Worm (Caenorhabditis elegans): ENCODE results near the gene Y97E10AR.1.

Y97E10AR.1 gene

ce11 chrV:7958740-7959320 is 42.4 kb upstream of the Y97E10AR.1 start, which contains the start of the genes clec-217 and F26D11.2 (continued):
- TF ChIP-seq rec-8 (tag; optimal IDR thresholded peaks at IDR 0.05): no peak
- TF ChIP-seq lin-35 (GFP tag; optimal IDR thresholded peaks at IDR 0.05): no peak

ce11 chrV:7964429-7964828 is 36.8 kb upstream of the Y97E10AR.1 start:
- TF ChIP-seq snpc-3.4 (tag; optimal IDR thresholded peaks at IDR 0.05) (no peak), aptf-2 (GFP tag; conservative IDR thresholded peaks at IDR 0.05) (no peak), madf-6 (GFP tag; IDR thresholded peaks at IDR 0.05) (no peak), madf-3 (GFP tag; IDR thresholded peaks at IDR 0.05) (no peak), unc-130 (GFP tag; optimal IDR thresholded peaks at IDR 0.05) (no peak), ceh-79 (tag; optimal IDR thresholded peaks at IDR 0.05) (no peak), snpc-1.1 (tag; optimal IDR thresholded peaks at IDR 0.05; ENCODE audit: insufficient read depth) (no peak), lin-26 (GFP tag; IDR thresholded peaks at IDR 0.05) (no peak)

ce11 chrV:7969107-7969506 is 32.2 kb upstream of the Y97E10AR.1 start, which contains the start of gene che-7:
che-7 (minus strand) TSS chrV:7969207.
- TF ChIP-seq ceh-58 (GFP tag; IDR thresholded peaks at IDR 0.05) (no peak), K12H6.12 (tag; optimal IDR thresholded peaks at IDR 0.05) (no peak), sea-2 (GFP tag; IDR thresholded peaks at IDR 0.05) (no peak), ceh-91 (GFP tag; IDR thresholded peaks at IDR 0.05) (no peak), snpc-4 (GFP tag; optimal IDR thresholded peaks at IDR 0.05) (no peak), snpc-4 (tag; optimal IDR thresholded peaks at IDR 0.05) (no peak), attf-6 (GFP tag; IDR thresholded peaks at IDR 0.05) (no peak), F23B12.7 (tag; optimal IDR thresholded peaks at IDR 0.05; ENCODE audit: insufficient read depth) (no peak), B0261.1 (tag; optimal IDR thresholded peaks at IDR 0.05) (no peak), madf-10 (tag; optimal IDR thresholded peaks at IDR 0.05) (no peak), nhr-27 (tag; optimal IDR thresholded peaks at IDR 0.05) (no peak), mel-28 (tag; optimal IDR thresholded peaks at IDR 0.05; ENCODE audit: borderline replicate concordance) (no peak), lir-1 (GFP tag; conservative IDR thresholded peaks at IDR 0.05) (no peak), ztf-6 (GFP tag; IDR thresholded peaks at IDR 0.05) (no peak), T26A5.8 (tag; optimal IDR thresholded peaks at IDR 0.05) (no peak), nfya-2 (GFP tag; IDR thresholded peaks at IDR 0.05) (no peak)

- no peak for TF ChIP-seq lin-35 (GFP tag; optimal IDR thresholded peaks at IDR 0.05)
- TF ChIP-seq ceh-40 (GFP tag; IDR thresholded peaks at IDR 0.05): no peak
- TF ChIP-seq nhr-120 (GFP tag; IDR thresholded peaks at IDR 0.05): no peak
- TF ChIP-seq mcd-1 (GFP tag; IDR thresholded peaks at IDR 0.05): no peak
- no peak for TF ChIP-seq ztf-25 (GFP tag; IDR thresholded peaks at IDR 0.05)
- TF ChIP-seq madf-3 (GFP tag; IDR thresholded peaks at IDR 0.05): no peak
- TF ChIP-seq Y56A3A.18 (GFP tag; IDR thresholded peaks at IDR 0.05): no peak
- no peak for TF ChIP-seq F23B12.7 (tag; optimal IDR thresholded peaks at IDR 0.05; ENCODE audit: insufficient read depth)
- TF ChIP-seq cebp-1 (GFP tag; IDR thresholded peaks at IDR 0.05): no peak
- TF ChIP-seq cebp-1 (tag; optimal IDR thresholded peaks at IDR 0.05): no peak
- no peak for TF ChIP-seq F49E8.2 (tag; optimal IDR thresholded peaks at IDR 0.05; ENCODE audit: insufficient read depth)
- TF ChIP-seq sdz-38 (tag; optimal IDR thresholded peaks at IDR 0.05): no peak
- no peak for TF ChIP-seq pha-4 (tag; optimal IDR thresholded peaks at IDR 0.05)
- TF ChIP-seq somi-1 (GFP tag; optimal IDR thresholded peaks at IDR 0.05): no peak
- no peak for TF ChIP-seq aptf-2 (GFP tag; conservative IDR thresholded peaks at IDR 0.05)
- no peak for TF ChIP-seq sptf-2 (GFP tag; optimal IDR thresholded peaks at IDR 0.05)
Observed at ce11 chrV:7970519-7970918, 30.7 kb upstream of the Y97E10AR.1 start.

All from whole organism, young adult.